Worm (Caenorhabditis elegans) whole organism, L1 larva: Measurements from ENCODE around the gene Y44A6C.2.

Experiments
- C04F5.9 ChIP-seq: sonication (generic microtip); optimal IDR thresholded peaks from 2 replicates; lab custom pipeline; 2016; ENCODE audit warnings: missing genetic modification characterization, missing compliant biosample characterization
- C16A3.4 ChIP-seq: fragments of 150-350 bp; optimal IDR thresholded peaks from 2 replicates; lab custom pipeline; 2014; ENCODE audit warnings: missing biosample characterization, missing genetic modification characterization
- aha-1 ChIP-seq: fragments of 150-350 bp; optimal IDR thresholded peaks from 2 replicates; lab custom pipeline; 2014; ENCODE audit warnings: missing biosample characterization, missing genetic modification characterization
- alr-1 ChIP-seq: fragments of 200-800 bp; sonication (Bioruptor generic); optimal IDR thresholded peaks from 2 replicates; lab custom pipeline; 2018; ENCODE audit warnings: borderline replicate concordance, mild to moderate bottlenecking, missing genetic modification characterization, missing compliant biosample characterization
- aly-2 ChIP-seq: fragments of 150-350 bp; optimal IDR thresholded peaks from 2 replicates; lab custom pipeline; 2014; ENCODE audit warnings: missing biosample characterization, missing genetic modification characterization
- blmp-1 ChIP-seq: fragments of 150-350 bp; optimal IDR thresholded peaks from 2 replicates; lab custom pipeline; 2014; ENCODE audit warnings: missing biosample characterization, missing genetic modification characterization
- ceh-82 ChIP-seq, 3 experiments: fragments of 150-350 bp in 1 of 3; sonication (generic microtip) in 2 of 3; optimal IDR thresholded peaks; 2 replicates each; lab custom pipeline; 2014 to 2017; ENCODE audit warnings: missing biosample characterization in 3 of 3, missing genetic modification characterization in 3 of 3
- ces-1 ChIP-seq: fragments of 150-350 bp; optimal IDR thresholded peaks from 2 replicates; lab custom pipeline; 2014; ENCODE audit warnings: missing biosample characterization, missing genetic modification reagents, missing genetic modification characterization
- dpl-1 ChIP-seq, 3 experiments: fragments of 150-350 bp in 2 of 3; sonication (generic microtip) in 1 of 3; optimal IDR thresholded peaks; 2 replicates each; lab custom pipeline; 2014 to 2017; ENCODE audit warnings: missing biosample characterization in 3 of 3, missing genetic modification characterization in 3 of 3, missing genetic modification reagents in 3 of 3
- dsc-1 ChIP-seq: sonication (generic microtip); optimal IDR thresholded peaks from 2 replicates; lab custom pipeline; 2016; ENCODE audit warnings: mild to moderate bottlenecking, missing genetic modification characterization, missing compliant biosample characterization
- efl-1 ChIP-seq, 4 experiments: fragments of 150-350 bp; optimal IDR thresholded peaks in 3 of 4; peaks in 1 of 4; 1 replicate in 1 of 4; 2 replicates in 3 of 4; lab custom pipeline; 2014; ENCODE audit warnings: missing biosample characterization in 2 of 4, missing genetic modification characterization in 2 of 4, missing genetic modification reagents in 2 of 4
- egl-13 ChIP-seq: sonication (generic microtip); optimal IDR thresholded peaks from 2 replicates; lab custom pipeline; 2016; ENCODE audit warnings: missing genotype, missing genetic modification reagents, missing genetic modification characterization, missing compliant biosample characterization
- elt-2 ChIP-seq: sonication (generic microtip); optimal IDR thresholded peaks from 2 replicates; lab custom pipeline; 2016; ENCODE audit warnings: missing genetic modification characterization, mild to moderate bottlenecking, inconsistent platforms, missing compliant biosample characterization, missing genetic modification reagents
- elt-3 ChIP-seq, 6 experiments: fragments of 150-350 bp in 1 of 6; sonication (generic microtip); optimal IDR thresholded peaks; 2 replicates each; lab custom pipeline; 2017 to 2018; ENCODE audit warnings: missing biosample characterization in 6 of 6, missing genetic modification characterization in 6 of 6, inconsistent platforms in 1 of 6
- ets-5 ChIP-seq: fragments of 200-800 bp; sonication (Bioruptor generic); IDR thresholded peaks from 2 replicates; pipeline ENCODE4 v1.3.6; 2022; ENCODE audit warnings: missing genetic modification characterization, missing compliant biosample characterization
- fkh-8 ChIP-seq: sonication (generic microtip); optimal IDR thresholded peaks from 2 replicates; lab custom pipeline; 2016; ENCODE audit warnings: mild to moderate bottlenecking, missing genetic modification characterization, missing compliant biosample characterization
- hlh-17 ChIP-seq: fragments of 200-800 bp; sonication (Bioruptor generic); optimal IDR thresholded peaks from 2 replicates; lab custom pipeline; 2018; ENCODE audit warnings: missing genetic modification characterization, mild to moderate bottlenecking, missing compliant biosample characterization, moderate library complexity, borderline replicate concordance
- hlh-4 ChIP-seq: sonication (generic microtip); optimal IDR thresholded peaks from 2 replicates; lab custom pipeline; 2016; ENCODE audit warnings: mild to moderate bottlenecking, missing genetic modification characterization, missing compliant biosample characterization
- isw-1 ChIP-seq: fragments of 200-800 bp; sonication (Bioruptor generic); IDR thresholded peaks from 2 replicates; pipeline ENCODE4 v1.3.6; 2022; ENCODE audit warnings: missing genetic modification characterization, missing compliant biosample characterization
- lin-13 ChIP-seq: fragments of 150-350 bp; optimal IDR thresholded peaks from 2 replicates; lab custom pipeline; 2014; ENCODE audit warnings: missing biosample characterization, missing genetic modification reagents, missing genetic modification characterization
- lin-14 ChIP-seq: fragments of 200-800 bp; sonication (Bioruptor generic); optimal IDR thresholded peaks from 2 replicates; lab custom pipeline; 2018; ENCODE audit warnings: mild to moderate bottlenecking, missing genetic modification characterization, moderate library complexity, missing compliant biosample characterization
- lin-35 ChIP-seq, 2 experiments: fragments of 150-350 bp; optimal IDR thresholded peaks; 2 replicates each; lab custom pipeline; 2014; ENCODE audit warnings: missing biosample characterization in 2 of 2, missing genetic modification characterization in 2 of 2, missing genetic modification reagents in 2 of 2
- lin-39 ChIP-seq: fragments of 150-350 bp; optimal IDR thresholded peaks from 2 replicates; lab custom pipeline; 2014; ENCODE audit warnings: missing biosample characterization, missing genetic modification reagents, missing genetic modification characterization
- lir-3 ChIP-seq: sonication (generic microtip); optimal IDR thresholded peaks from 2 replicates; lab custom pipeline; 2016; ENCODE audit warnings: mild to moderate bottlenecking, missing genetic modification characterization, moderate library complexity, missing compliant biosample characterization; ENCODE audit not compliant: poor library complexity
- lsy-2 ChIP-seq, 2 experiments: fragments of 150-350 bp; optimal IDR thresholded peaks; 2 replicates each; lab custom pipeline; 2014; ENCODE audit warnings: missing biosample characterization in 2 of 2, missing genetic modification characterization in 2 of 2
- mdl-1 ChIP-seq, 2 experiments: fragments of 150-350 bp; optimal IDR thresholded peaks; 2 replicates each; lab custom pipeline; 2014 to 2017; ENCODE audit warnings: missing biosample characterization in 2 of 2, missing genetic modification characterization in 2 of 2, inconsistent platforms in 1 of 2
- nhr-12 ChIP-seq: sonication (generic microtip); optimal IDR thresholded peaks from 2 replicates; lab custom pipeline; 2017; ENCODE audit warnings: missing biosample characterization, missing genetic modification characterization
- nhr-19 ChIP-seq: fragments of 200-800 bp; sonication (Bioruptor generic); conservative IDR thresholded peaks from 2 replicates; pipeline ENCODE4 v1.3.6; 2022; ENCODE audit warnings: missing genetic modification characterization, missing compliant biosample characterization
- nhr-237 ChIP-seq: fragments of 150-350 bp; optimal IDR thresholded peaks from 2 replicates; lab custom pipeline; 2014; ENCODE audit warnings: missing biosample characterization, missing genetic modification characterization
- nhr-47 ChIP-seq: sonication (generic microtip); optimal IDR thresholded peaks from 2 replicates; lab custom pipeline; 2016; ENCODE audit warnings: mild to moderate bottlenecking, missing genetic modification characterization, moderate library complexity, missing compliant biosample characterization
- nhr-71 ChIP-seq: sonication (generic microtip); optimal IDR thresholded peaks from 2 replicates; lab custom pipeline; 2016; ENCODE audit warnings: mild to moderate bottlenecking, missing genetic modification characterization, moderate library complexity, missing compliant biosample characterization
- nhr-76 ChIP-seq: sonication (generic microtip); optimal IDR thresholded peaks from 2 replicates; lab custom pipeline; 2017; ENCODE audit warnings: missing biosample characterization, missing genetic modification characterization
- nhr-85 ChIP-seq: sonication (generic microtip); peaks from one replicate; lab custom pipeline; 2016; ENCODE audit warnings: missing genetic modification characterization, inconsistent platforms, missing compliant biosample characterization
- pag-3 ChIP-seq: sonication (generic microtip); optimal IDR thresholded peaks from 2 replicates; lab custom pipeline; 2017; ENCODE audit warnings: missing genetic modification characterization, mild to moderate bottlenecking, missing compliant biosample characterization, antibody characterized with exemption, borderline replicate concordance; ENCODE audit not compliant: insufficient read depth
- pax-3 ChIP-seq: fragments of 200-800 bp; sonication (Bioruptor generic); optimal IDR thresholded peaks from 2 replicates; lab custom pipeline; 2018; ENCODE audit warnings: mild to moderate bottlenecking, missing genetic modification characterization, moderate library complexity, missing compliant biosample characterization
- pqm-1 ChIP-seq: sonication (generic microtip); optimal IDR thresholded peaks from 3 replicates; lab custom pipeline; 2017; ENCODE audit warnings: missing biosample characterization, missing genetic modification characterization
- rnt-1 ChIP-seq: sonication (generic microtip); optimal IDR thresholded peaks from 2 replicates; lab custom pipeline; 2016; ENCODE audit warnings: mild to moderate bottlenecking, missing genetic modification characterization, moderate library complexity, missing compliant biosample characterization
- skn-1 ChIP-seq: fragments of 150-350 bp; optimal IDR thresholded peaks from 2 replicates; lab custom pipeline; 2014; ENCODE audit warnings: missing biosample characterization, missing genetic modification characterization
- sox-4 ChIP-seq: sonication (generic microtip); optimal IDR thresholded peaks from 2 replicates; lab custom pipeline; 2016; ENCODE audit warnings: missing genetic modification characterization, missing compliant biosample characterization
- swsn-7 ChIP-seq: sonication (generic microtip); optimal IDR thresholded peaks from 2 replicates; lab custom pipeline; 2016; ENCODE audit warnings: missing genetic modification characterization, missing compliant biosample characterization
- unc-130 ChIP-seq: fragments of 150-350 bp; optimal IDR thresholded peaks from 2 replicates; lab custom pipeline; 2017; ENCODE audit warnings: missing biosample characterization, missing genetic modification characterization, inconsistent platforms
- xbp-1 ChIP-seq: sonication (generic microtip); optimal IDR thresholded peaks from 2 replicates; lab custom pipeline; 2016; ENCODE audit warnings: missing genetic modification characterization, missing compliant biosample characterization
- zag-1 ChIP-seq: fragments of 150-350 bp; optimal IDR thresholded peaks from 2 replicates; lab custom pipeline; 2014; ENCODE audit warnings: missing biosample characterization, missing genetic modification characterization
- zip-4 ChIP-seq: fragments of 200-800 bp; sonication (Bioruptor generic); optimal IDR thresholded peaks from 2 replicates; lab custom pipeline; 2018; ENCODE audit warnings: mild to moderate bottlenecking, missing genetic modification characterization, moderate library complexity, missing compliant biosample characterization
- ztf-11 ChIP-seq, 2 experiments: sonication (generic microtip); optimal IDR thresholded peaks; 2 replicates each; lab custom pipeline; 2016 to 2017; ENCODE audit warnings: missing genetic modification characterization in 2 of 2, missing biosample characterization in 1 of 2, missing compliant biosample characterization in 1 of 2

Y44A6C.2 gene

DNA sequence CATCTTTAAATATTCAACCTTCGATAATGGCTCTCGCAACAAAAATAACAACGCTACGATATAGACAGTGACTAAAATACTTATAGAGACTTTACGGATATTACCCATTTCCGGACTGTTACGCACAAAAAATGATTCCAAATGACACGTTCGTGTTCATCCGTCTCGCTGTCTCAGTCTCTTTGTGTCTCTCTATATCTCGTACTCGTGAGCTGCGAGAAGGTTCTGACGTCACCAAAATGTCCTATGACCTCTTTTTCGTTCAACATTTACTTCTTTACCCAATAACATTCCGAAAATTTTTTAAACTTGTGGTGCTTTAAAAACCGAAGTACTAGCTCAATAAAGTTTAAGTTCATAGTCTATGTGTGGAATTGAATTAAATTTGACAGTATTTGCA, 11.9 kb upstream of the Y44A6C.2 start (continued):
- TF ChIP-seq rnt-1 (tag; lab: Kevin White, UChicago) = peak; percentile 77
- TF ChIP-seq, all 84 proteins: peak for 18

DNA sequence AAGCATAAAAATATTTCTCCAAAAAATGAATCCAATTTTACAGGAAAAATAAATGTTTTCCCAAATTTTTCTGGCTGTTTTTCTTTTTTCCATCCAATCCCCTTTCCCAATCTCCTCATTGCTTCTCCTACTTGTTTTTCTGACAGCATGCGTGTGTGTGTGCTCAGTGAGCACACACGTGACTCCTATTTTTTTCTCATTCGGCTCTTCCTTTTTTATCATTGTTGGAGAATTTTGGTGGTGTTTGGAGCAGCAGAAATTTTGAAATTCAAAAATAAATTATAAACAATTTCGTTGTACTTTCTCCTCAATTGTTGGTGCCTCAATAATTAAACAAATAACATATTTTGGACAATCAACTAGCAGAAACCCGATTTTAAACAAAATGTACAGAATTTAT, 11.4 kb upstream of the Y44A6C.2 start:
- TF ChIP-seq hlh-4 (no peak), lsy-2 (tag; optimal IDR thresholded peaks at IDR 0.05; lab: Kevin White, UChicago) (peak in 1 of 2 experiments; percentile 6), nhr-47 (tag; lab: Kevin White, UChicago) (peak; percentile 3), unc-130 (tag; lab: Kevin White, UChicago) (no peak), skn-1 (tag; lab: Kevin White, UChicago) (peak; percentile 35), ztf-11 (tag; optimal IDR thresholded peaks at IDR 0.05; lab: Kevin White, UChicago) (no peak), nhr-71 (tag; lab: Kevin White, UChicago) (peak; percentile 18), lin-14 (GFP tag; lab: Kevin White, UChicago) (peak; percentile 25), nhr-76 (tag; lab: Kevin White, UChicago) (no peak), fkh-8 (tag; lab: Kevin White, UChicago) (no peak), lin-13 (GFP tag; lab: Kevin White, UChicago) (peak; percentile 28), ceh-82 (tag; optimal IDR thresholded peaks at IDR 0.05; lab: Kevin White, UChicago) (peak in 1 of 3 experiments; percentile 15), dpl-1 (GFP tag; optimal IDR thresholded peaks at IDR 0.05; lab: Kevin White, UChicago) (peak in 1 of 3 experiments; percentile 10), efl-1 (optimal IDR thresholded peaks at IDR 0.05; lab: Kevin White, UChicago) (no peak), efl-1 (GFP tag; optimal IDR thresholded peaks at IDR 0.05 in 1 of 2; lab: Kevin White, UChicago) (peak in 1 of 2 experiments; percentile 0), mdl-1 (tag; optimal IDR thresholded peaks at IDR 0.05; lab: Kevin White, UChicago) (peak in 1 of 2 experiments; percentile 72), lir-3 (no peak), rnt-1 (tag; lab: Kevin White, UChicago) (peak; percentile 28), nhr-85 (no peak)

- TF ChIP-seq nhr-19 = peak; percentile 53
- no peak for TF ChIP-seq nhr-237 (tag; lab: Kevin White, UChicago)
- TF ChIP-seq C16A3.4 = peak; percentile 40
- TF ChIP-seq lin-13 (GFP tag; lab: Kevin White, UChicago) = peak; percentile 37
- TF ChIP-seq isw-1 (GFP tag; lab: Robert Waterston, UW) = no peak
- peak; percentile 22 for TF ChIP-seq lin-39 (tag; lab: Kevin White, UChicago)
- peak; percentile 4 for TF ChIP-seq aly-2 (tag; lab: Kevin White, UChicago)
- TF ChIP-seq dsc-1 (tag; lab: Kevin White, UChicago) = peak; percentile 89
- TF ChIP-seq pqm-1 = no peak
- peak; percentile 30 for TF ChIP-seq lir-3
- TF ChIP-seq skn-1 (tag; lab: Kevin White, UChicago) = peak; percentile 44
- TF ChIP-seq egl-13 (tag; lab: Kevin White, UChicago) = peak; percentile 18
- no peak for TF ChIP-seq sox-4 (tag; lab: Kevin White, UChicago)
- TF ChIP-seq nhr-85 = peak; percentile 24
- no peak for TF ChIP-seq pag-3 (tag; lab: Kevin White, UChicago)
- peak; percentile 66 for TF ChIP-seq rnt-1 (tag; lab: Kevin White, UChicago)
- no peak for TF ChIP-seq nhr-12 (tag; lab: Kevin White, UChicago)
- no peak for TF ChIP-seq C04F5.9 (tag; lab: Kevin White, UChicago)
- no peak for TF ChIP-seq elt-3 (tag; optimal IDR thresholded peaks at IDR 0.05; lab: Kevin White, UChicago)
- TF ChIP-seq ces-1 (GFP tag; lab: Kevin White, UChicago) = no peak
- TF ChIP-seq efl-1 (optimal IDR thresholded peaks at IDR 0.05; lab: Kevin White, UChicago) = peak in 1 of 2 experiments; percentile 17
- TF ChIP-seq efl-1 (GFP tag; optimal IDR thresholded peaks at IDR 0.05 in 1 of 2; lab: Kevin White, UChicago) = peak in 1 of 2 experiments; percentile 80
- no peak for TF ChIP-seq ztf-11 (tag; optimal IDR thresholded peaks at IDR 0.05; lab: Kevin White, UChicago)
- TF ChIP-seq swsn-7 (tag; lab: Kevin White, UChicago) = peak; percentile 54
- peak in 1 of 2 experiments; percentile 20 for TF ChIP-seq lin-35 (GFP tag; optimal IDR thresholded peaks at IDR 0.05; lab: Kevin White, UChicago)
- TF ChIP-seq alr-1 (tag; lab: Kevin White, UChicago) = no peak
- no peak for TF ChIP-seq aha-1 (tag; lab: Kevin White, UChicago)
- peak; percentile 1 for TF ChIP-seq blmp-1
- peak in 1 of 3 experiments; percentile 60 for TF ChIP-seq ceh-82 (tag; optimal IDR thresholded peaks at IDR 0.05; lab: Kevin White, UChicago)
- TF ChIP-seq pax-3 = no peak
- TF ChIP-seq zip-4 (GFP tag; lab: Kevin White, UChicago) = peak; percentile 59
- TF ChIP-seq zag-1 (tag; lab: Kevin White, UChicago) = no peak
- TF ChIP-seq elt-2 (tag; lab: Kevin White, UChicago) = no peak
- TF ChIP-seq ets-5 = no peak
- no peak for TF ChIP-seq hlh-17
- peak; percentile 20 for TF ChIP-seq xbp-1 (tag; lab: Kevin White, UChicago)
Measured at ce11 chrV:20711733-20712132, 10.3 kb upstream of the Y44A6C.2 start.
